Worm (Caenorhabditis elegans) whole organism, L1 larva: Measurements from ENCODE around the gene bus-2.

Source experiments
- elt-3 ChIP-seq, 6 experiments: fragments of 150-350 bp in 1 of 6; sonication (generic microtip); optimal IDR thresholded peaks; 2 replicates each; lab custom pipeline; 2017 to 2018; ENCODE audit warnings: missing biosample characterization in 6 of 6, missing genetic modification characterization in 6 of 6, inconsistent platforms in 1 of 6
- ets-5 ChIP-seq: fragments of 200-800 bp; sonication (Bioruptor generic); IDR thresholded peaks from 2 replicates; pipeline ENCODE4 v1.3.6; 2022; ENCODE audit warnings: missing genetic modification characterization, missing compliant biosample characterization
- lin-13 ChIP-seq: fragments of 150-350 bp; optimal IDR thresholded peaks from 2 replicates; lab custom pipeline; 2014; ENCODE audit warnings: missing biosample characterization, missing genetic modification reagents, missing genetic modification characterization
- snpc-4 ChIP-seq: fragments of 150-350 bp; optimal IDR thresholded peaks from 2 replicates; lab custom pipeline; 2014; ENCODE audit warnings: missing biosample characterization, missing genetic modification characterization
- unc-30 ChIP-seq: sonication (generic microtip); optimal IDR thresholded peaks from 2 replicates; lab custom pipeline; 2017; ENCODE audit warnings: missing biosample characterization, missing genetic modification characterization
- unc-62 ChIP-seq: fragments of 150-350 bp; optimal IDR thresholded peaks from 2 replicates; lab custom pipeline; 2014; ENCODE audit warnings: missing biosample characterization, missing genetic modification reagents, missing genetic modification characterization
- ztf-11 ChIP-seq, 2 experiments: sonication (generic microtip); optimal IDR thresholded peaks; 2 replicates each; lab custom pipeline; 2016 to 2017; ENCODE audit warnings: missing genetic modification characterization in 2 of 2, missing biosample characterization in 1 of 2, missing compliant biosample characterization in 1 of 2

DNA sequence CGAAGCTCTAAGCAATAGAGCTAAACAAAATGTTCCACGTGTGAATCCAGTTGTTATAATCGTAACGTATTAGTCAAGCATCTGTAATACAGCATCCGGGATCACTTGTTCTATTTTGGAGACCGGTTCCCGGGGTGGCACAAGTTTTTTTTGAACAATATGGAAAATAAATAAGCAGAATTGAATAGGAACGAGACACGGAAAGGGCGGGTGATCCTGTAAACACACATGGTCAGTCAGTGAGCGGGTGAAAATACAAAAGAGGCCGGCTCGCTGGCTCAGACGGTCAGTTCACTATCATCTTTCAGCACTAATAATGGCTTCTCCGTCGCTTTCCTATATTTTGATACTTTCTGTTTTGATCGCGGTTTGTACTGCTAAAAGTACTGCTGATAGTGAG lies 26.2 kb downstream of the bus-2 start, which contains the start of gene K08D12.8:
- TF ChIP-seq snpc-4 (tag; lab: Kevin White, UChicago) (no peak), ets-5 (GFP tag; lab: Robert Waterston, UW) (no peak), elt-3 (tag; optimal IDR thresholded peaks at IDR 0.05; lab: Kevin White, UChicago) (no peak), ztf-11 (tag; optimal IDR thresholded peaks at IDR 0.05; lab: Kevin White, UChicago) (no peak), unc-62 (GFP tag; lab: Kevin White, UChicago) (no peak), lin-13 (GFP tag; lab: Kevin White, UChicago) (no peak), unc-30 (no peak)
